Fruit fly (Drosophila melanogaster) whole organism, embryonic: ENCODE measurements around the gene CG44044.

Experiments
- B-H1 ChIP-seq: fragments of 200-800 bp; sonication (Bioruptor generic); IDR thresholded peaks from 3 replicates; pipeline ENCODE4 v1.3.6; 2022; ENCODE audit warnings: missing biosample characterization, missing genetic modification characterization
- CG10462 ChIP-seq: fragments of 200-800 bp; sonication (Bioruptor generic); optimal IDR thresholded peaks from 2 replicates; lab custom pipeline; 2016; ENCODE audit warnings: missing biosample characterization, missing genetic modification characterization
- CG11560 ChIP-seq: fragments of 200-800 bp; sonication (Bioruptor generic); IDR thresholded peaks from 3 replicates; pipeline ENCODE4 v1.3.6; 2022; ENCODE audit warnings: missing biosample characterization, missing genetic modification characterization
- CG13424 ChIP-seq: fragments of 200-800 bp; sonication (Bioruptor generic); optimal IDR thresholded peaks from 2 replicates; lab custom pipeline; 2019; ENCODE audit warnings: missing biosample characterization, mild to moderate bottlenecking, missing genetic modification characterization, moderate library complexity
- CG13894 ChIP-seq: fragments of 200-800 bp; sonication (Bioruptor generic); optimal IDR thresholded peaks from 3 replicates; lab custom pipeline; 2018; ENCODE audit warnings: missing biosample characterization, mild to moderate bottlenecking, missing genetic modification characterization, moderate library complexity
- CG14014 ChIP-seq: fragments of 200-800 bp; sonication (Bioruptor generic); IDR thresholded peaks from 2 replicates; pipeline ENCODE4 v1.3.6; 2022; ENCODE audit warnings: missing biosample characterization, missing genetic modification characterization
- CG15073 ChIP-seq: fragments of 200-800 bp; sonication (Bioruptor generic); optimal IDR thresholded peaks from 2 replicates; lab custom pipeline; 2016; ENCODE audit warnings: missing biosample characterization, missing genetic modification characterization
- CG17328 ChIP-seq: fragments of 200-800 bp; sonication (Bioruptor generic); IDR thresholded peaks from 2 replicates; pipeline ENCODE4 v1.3.6; 2022; ENCODE audit warnings: missing biosample characterization, missing genetic modification characterization
- CG17568 ChIP-seq: fragments of 200-800 bp; sonication (Bioruptor generic); optimal IDR thresholded peaks from 2 replicates; lab custom pipeline; 2018; ENCODE audit warnings: missing biosample characterization, mild to moderate bottlenecking, missing genetic modification characterization, moderate library complexity
- CG17802 ChIP-seq: fragments of 200-800 bp; sonication (Bioruptor generic); optimal IDR thresholded peaks from 2 replicates; lab custom pipeline; 2018; ENCODE audit warnings: missing biosample characterization, mild to moderate bottlenecking, missing genetic modification characterization, moderate library complexity
- CG2120 ChIP-seq: fragments of 200-800 bp; sonication (Bioruptor generic); optimal IDR thresholded peaks from 3 replicates; lab custom pipeline; 2016; ENCODE audit warnings: missing biosample characterization, missing genetic modification characterization
- CG31224 ChIP-seq: fragments of 200-800 bp; sonication (Bioruptor generic); IDR thresholded peaks from 2 replicates; pipeline ENCODE4 v1.3.6; 2022; ENCODE audit warnings: missing biosample characterization, missing genetic modification characterization
- CG3281 ChIP-seq: fragments of 200-800 bp; sonication (Bioruptor generic); optimal IDR thresholded peaks from 3 replicates; lab custom pipeline; 2017; ENCODE audit warnings: missing biosample characterization, mild to moderate bottlenecking, missing genetic modification characterization
- CG34422 ChIP-seq: fragments of 200-800 bp; sonication (Bioruptor generic); IDR thresholded peaks from 3 replicates; pipeline ENCODE4 v1.3.6; 2022; ENCODE audit warnings: missing biosample characterization, missing genetic modification characterization
- CG43689 ChIP-seq: fragments of 200-800 bp; sonication (Bioruptor generic); IDR thresholded peaks from 2 replicates; pipeline ENCODE4 v1.3.6; 2022; ENCODE audit warnings: missing biosample characterization, missing genetic modification characterization
- CG6272 ChIP-seq: fragments of 200-800 bp; sonication (Bioruptor generic); IDR thresholded peaks from 2 replicates; pipeline ENCODE4 v1.3.6; 2022; ENCODE audit warnings: missing biosample characterization, missing genetic modification characterization
- CG6854 ChIP-seq: fragments of 200-800 bp; sonication (Bioruptor generic); optimal IDR thresholded peaks from 3 replicates; lab custom pipeline; 2017; ENCODE audit warnings: missing biosample characterization, mild to moderate bottlenecking, missing genetic modification characterization
- CG7357 ChIP-seq: fragments of 200-800 bp; sonication (Bioruptor generic); IDR thresholded peaks from 3 replicates; pipeline ENCODE4 v1.3.6; 2022; ENCODE audit warnings: missing biosample characterization, missing genetic modification characterization
- CG8290 ChIP-seq, 3 experiments: fragments of 200-800 bp; sonication (Bioruptor generic); optimal IDR thresholded peaks; 2 replicates each; lab custom pipeline; 2016 to 2019; ENCODE audit warnings: missing biosample characterization in 3 of 3, missing genetic modification characterization in 3 of 3, mild to moderate bottlenecking in 2 of 3, moderate library complexity in 1 of 3
- Dip2 ChIP-seq: fragments of 200-800 bp; sonication (Bioruptor generic); IDR thresholded peaks from 2 replicates; pipeline ENCODE4 v1.3.6; 2022; ENCODE audit warnings: missing biosample characterization, missing genetic modification characterization
- Fer3 ChIP-seq: fragments of 200-800 bp; sonication (Bioruptor generic); optimal IDR thresholded peaks from 2 replicates; lab custom pipeline; 2018; ENCODE audit warnings: missing biosample characterization, mild to moderate bottlenecking, missing genetic modification characterization, moderate library complexity
- MBD-R2 ChIP-seq: fragments of 200-800 bp; sonication (Bioruptor generic); IDR thresholded peaks from 2 replicates; pipeline ENCODE4 v1.3.6; 2022; ENCODE audit warnings: missing biosample characterization, missing genetic modification characterization
- MESR4 ChIP-seq: fragments of 200-800 bp; sonication (Bioruptor generic); optimal IDR thresholded peaks from 2 replicates; lab custom pipeline; 2018; ENCODE audit warnings: missing biosample characterization, mild to moderate bottlenecking, missing genetic modification characterization, moderate library complexity
- Max ChIP-seq: fragments of 200-800 bp; sonication (Bioruptor generic); optimal IDR thresholded peaks from 2 replicates; lab custom pipeline; 2016; ENCODE audit warnings: missing biosample characterization, mild to moderate bottlenecking, missing genetic modification characterization
- Mes4 ChIP-seq: fragments of 200-800 bp; sonication (Bioruptor generic); optimal IDR thresholded peaks from 2 replicates; lab custom pipeline; 2016; ENCODE audit warnings: missing biosample characterization, missing genetic modification characterization
- Ptx1 ChIP-seq: fragments of 200-800 bp; sonication (Bioruptor generic); IDR thresholded peaks from 2 replicates; pipeline ENCODE4 v1.3.6; 2022; ENCODE audit warnings: missing biosample characterization, missing genetic modification characterization
- aop ChIP-seq: fragments of 200-800 bp; sonication (Bioruptor generic); IDR thresholded peaks from 2 replicates; pipeline ENCODE4 v1.3.6; 2022; ENCODE audit warnings: missing biosample characterization, missing genetic modification characterization
- ash1 ChIP-seq: fragments of 200-800 bp; sonication (Bioruptor generic); optimal IDR thresholded peaks from 2 replicates; lab custom pipeline; 2018; ENCODE audit warnings: missing biosample characterization, mild to moderate bottlenecking, missing genetic modification characterization
- br ChIP-seq: fragments of >200 bp; optimal IDR thresholded peaks from 2 replicates; lab custom pipeline; 2017
- chif ChIP-seq, 2 experiments: fragments of 200-800 bp; sonication (Bioruptor generic); optimal IDR thresholded peaks; 3 replicates each; lab custom pipeline; 2016; ENCODE audit warnings: missing biosample characterization in 2 of 2, missing genetic modification characterization in 2 of 2
- chinmo ChIP-seq: fragments of 200-800 bp; sonication (Bioruptor generic); IDR thresholded peaks from 4 replicates; pipeline ENCODE4 v1.3.6; 2022; ENCODE audit warnings: missing biosample characterization, missing genetic modification characterization; ENCODE audit not compliant: partially characterized antibody
- crc ChIP-seq: fragments of 200-800 bp; sonication (Bioruptor generic); optimal IDR thresholded peaks from 2 replicates; lab custom pipeline; 2016; ENCODE audit warnings: missing biosample characterization, missing genetic modification characterization
- cwo ChIP-seq: fragments of 200-800 bp; sonication (Bioruptor generic); optimal IDR thresholded peaks from 3 replicates; lab custom pipeline; 2017; ENCODE audit warnings: missing biosample characterization, missing genetic modification characterization, mild to moderate bottlenecking, moderate library complexity, missing genetic modification reagents
- gcm2 ChIP-seq: fragments of 200-800 bp; sonication (Bioruptor generic); optimal IDR thresholded peaks from 2 replicates; lab custom pipeline; 2016; ENCODE audit warnings: missing biosample characterization, missing genetic modification characterization
- hkb ChIP-seq, 2 experiments: fragments of 200-800 bp in 1 of 2; fragments of >200 bp in 1 of 2; sonication (Bioruptor generic) in 1 of 2; IDR thresholded peaks in 1 of 2; optimal IDR thresholded peaks in 1 of 2; 2 replicates each; pipeline versions ENCODE4 v1.3.6 to Lab custom; 2017 to 2022; ENCODE audit warnings: missing biosample characterization in 1 of 2, missing genetic modification characterization in 1 of 2
- ken ChIP-seq: fragments of 200-800 bp; sonication (Bioruptor generic); IDR thresholded peaks from 3 replicates; pipeline ENCODE4 v1.3.6; 2022; ENCODE audit warnings: missing biosample characterization, missing genetic modification characterization
- knrl ChIP-seq: fragments of 200-800 bp; sonication (Bioruptor generic); IDR thresholded peaks from 3 replicates; pipeline ENCODE4 v1.3.6; 2022; ENCODE audit warnings: missing biosample characterization, missing genetic modification characterization; ENCODE audit not compliant: partially characterized antibody
- lab ChIP-seq: fragments of 200-800 bp; sonication (Bioruptor generic); optimal IDR thresholded peaks from 3 replicates; lab custom pipeline; 2017; ENCODE audit warnings: missing biosample characterization, missing genetic modification characterization, mild to moderate bottlenecking, moderate library complexity, missing genetic modification reagents
- maf-S ChIP-seq: fragments of 200-800 bp; sonication (Bioruptor generic); optimal IDR thresholded peaks from 2 replicates; lab custom pipeline; 2016; ENCODE audit warnings: missing biosample characterization, missing genetic modification characterization
- nerfin-1 ChIP-seq: fragments of 200-800 bp; sonication (Bioruptor generic); optimal IDR thresholded peaks from 3 replicates; lab custom pipeline; 2019; ENCODE audit warnings: missing biosample characterization, mild to moderate bottlenecking, missing genetic modification characterization, moderate library complexity
- pan ChIP-seq, 4 experiments: fragments of >200 bp in 3 of 4; fragments of 200-800 bp in 1 of 4; sonication (Bioruptor generic) in 1 of 4; optimal IDR thresholded peaks in 3 of 4; IDR thresholded peaks in 1 of 4; 2 replicates each; pipeline versions ENCODE4 v1.3.6 to Lab custom; 2017 to 2022; ENCODE audit warnings: missing biosample characterization in 2 of 4, missing genetic modification characterization in 2 of 4, mixed read lengths in 1 of 4
- phol ChIP-seq: fragments of 200-800 bp; sonication (Bioruptor generic); optimal IDR thresholded peaks from 3 replicates; lab custom pipeline; 2018; ENCODE audit warnings: missing biosample characterization, mild to moderate bottlenecking, missing genetic modification characterization, moderate library complexity
- pum ChIP-seq: fragments of 200-800 bp; sonication (Bioruptor generic); optimal IDR thresholded peaks from 2 replicates; lab custom pipeline; 2016; ENCODE audit warnings: missing biosample characterization, missing genetic modification characterization
- ro ChIP-seq: fragments of 200-800 bp; sonication (Bioruptor generic); IDR thresholded peaks from 2 replicates; pipeline ENCODE4 v1.3.6; 2022; ENCODE audit warnings: missing biosample characterization, missing genetic modification characterization
- sd ChIP-seq: fragments of 200-800 bp; sonication (Bioruptor generic); optimal IDR thresholded peaks from 3 replicates; lab custom pipeline; 2018; ENCODE audit warnings: missing biosample characterization, mild to moderate bottlenecking, missing genetic modification characterization, moderate library complexity
- toy ChIP-seq: fragments of 200-800 bp; sonication (Bioruptor generic); IDR thresholded peaks from 2 replicates; pipeline ENCODE4 v1.3.6; 2022; ENCODE audit warnings: missing biosample characterization, missing genetic modification characterization
- z ChIP-seq: fragments of 200-800 bp; sonication (Bioruptor generic); IDR thresholded peaks from 3 replicates; pipeline ENCODE4 v1.3.6; 2022; ENCODE audit warnings: missing biosample characterization, missing genetic modification characterization
- zf30C ChIP-seq: fragments of 200-800 bp; sonication (Bioruptor generic); optimal IDR thresholded peaks from 3 replicates; lab custom pipeline; 2018; ENCODE audit warnings: missing biosample characterization, mild to moderate bottlenecking, missing genetic modification characterization
- zfh2 ChIP-seq: fragments of 200-800 bp; sonication (Bioruptor generic); optimal IDR thresholded peaks from 2 replicates; lab custom pipeline; 2016; ENCODE audit warnings: missing biosample characterization, missing genetic modification characterization

CG44044 gene

DNA sequence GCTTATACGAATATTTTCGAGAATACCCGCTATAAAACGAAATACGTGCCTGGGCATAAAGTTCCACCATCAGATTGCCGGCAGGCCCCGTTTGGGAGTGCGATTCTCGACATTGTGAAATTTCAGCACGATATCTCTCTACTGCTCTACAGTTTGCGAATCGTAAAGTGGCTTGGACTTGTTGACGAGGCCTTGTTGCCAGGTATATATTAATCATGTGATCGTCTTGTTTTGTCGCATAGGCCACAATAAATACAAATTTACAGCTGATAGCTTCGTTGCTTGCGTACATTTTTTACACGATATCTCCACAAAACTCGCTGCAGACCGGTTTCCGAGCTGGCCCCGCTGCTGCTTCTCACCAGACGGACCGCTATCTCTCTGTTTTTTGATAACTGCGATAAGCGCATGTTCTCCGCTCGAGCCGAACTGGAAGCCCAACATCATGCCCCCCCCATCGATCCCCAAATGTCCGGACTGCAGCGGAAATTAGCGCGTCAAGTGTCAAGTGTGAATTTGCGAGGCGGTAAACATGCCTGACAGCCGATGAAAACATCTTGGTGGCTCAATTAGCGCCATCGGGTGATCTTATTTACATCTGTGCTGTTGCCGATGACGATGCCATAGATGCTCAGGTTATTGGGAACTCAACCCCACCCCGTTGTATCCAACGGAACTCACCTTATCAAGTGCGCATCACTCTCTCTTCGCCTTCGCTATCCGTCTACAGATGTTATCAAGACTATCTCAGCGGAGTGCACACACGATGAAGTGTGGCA, 12.1 kb upstream of the CG44044 start (continued):
- TF ChIP-seq Max (GFP tag; lab: Kevin White, UChicago) (no peak), CG43689 (GFP tag; lab: Robert Waterston, UW) (no peak), knrl (GFP tag; lab: Robert Waterston, UW) (no peak), B-H1 (GFP tag; lab: Robert Waterston, UW) (no peak), CG13424 (no peak), sd (tag; lab: Kevin White, UChicago) (no peak), CG2120 (GFP tag; lab: Kevin White, UChicago) (peak; percentile 41), CG14014 (GFP tag; lab: Robert Waterston, UW) (peak; percentile 49), ken (GFP tag; lab: Robert Waterston, UW) (no peak), br (lab: Kevin White, UChicago) (no peak), pum (GFP tag; lab: Kevin White, UChicago) (no peak), ash1 (GFP tag; lab: Kevin White, UChicago) (no peak), CG10462 (GFP tag; lab: Kevin White, UChicago) (no peak), CG17802 (tag; lab: Kevin White, UChicago) (no peak), Fer3 (tag; lab: Kevin White, UChicago) (peak; percentile 29), CG34422 (GFP tag; lab: Robert Waterston, UW) (no peak), CG7357 (GFP tag; lab: Robert Waterston, UW) (no peak), CG13894 (tag; lab: Kevin White, UChicago) (no peak), zf30C (GFP tag; lab: Kevin White, UChicago) (no peak), CG3281 (GFP tag; lab: Kevin White, UChicago) (no peak), MESR4 (no peak), CG11560 (tag; lab: Robert Waterston, UW) (no peak), Mes4 (no peak), hkb (optimal IDR thresholded peaks at IDR 0.05; lab: Kevin White, UChicago) (no peak), hkb (GFP tag; IDR thresholded peaks at IDR 0.05; lab: Robert Waterston, UW) (no peak; the same call in 1 of the 2 replicates), CG15073 (GFP tag; lab: Kevin White, UChicago) (no peak), Ptx1 (GFP tag; lab: Robert Waterston, UW) (no peak), phol (tag; lab: Kevin White, UChicago) (peak; percentile 15), maf-S (GFP tag; lab: Kevin White, UChicago) (peak; percentile 37), CG6272 (GFP tag; lab: Robert Waterston, UW) (no peak), chinmo (peak; percentile 69; the same call in 1 of the 4 replicates), nerfin-1 (tag; lab: Kevin White, UChicago) (no peak), crc (GFP tag; lab: Kevin White, UChicago) (no peak), CG17568 (GFP tag; lab: Kevin White, UChicago) (no peak), toy (no peak), ro (GFP tag; lab: Robert Waterston, UW) (no peak), gcm2 (GFP tag; lab: Kevin White, UChicago) (no peak), cwo (GFP tag; lab: Kevin White, UChicago) (no peak), CG31224 (GFP tag; lab: Robert Waterston, UW) (no peak), pan (optimal IDR thresholded peaks at IDR 0.05; lab: Kevin White, UChicago) (no peak), pan (GFP tag; optimal IDR thresholded peaks at IDR 0.05 in 1 of 2, IDR thresholded peaks at IDR 0.05 in 1 of 2) (peak in 1 of 2 experiments; percentile 38), CG6854 (no peak), lab (peak; percentile 53), aop (GFP tag; lab: Robert Waterston, UW) (no peak), CG17328 (peak; percentile 51; the same call in 1 of the 2 replicates), zfh2 (GFP tag; lab: Kevin White, UChicago) (peak; percentile 10), CG8290 (GFP tag; optimal IDR thresholded peaks at IDR 0.05; lab: Kevin White, UChicago) (peak; percentile 6), CG8290 (tag; optimal IDR thresholded peaks at IDR 0.05; lab: Kevin White, UChicago) (no peak), Dip2 (GFP tag; lab: Robert Waterston, UW) (no peak), z (no peak), chif (GFP tag; optimal IDR thresholded peaks at IDR 0.05; lab: Kevin White, UChicago) (peak in 1 of 2 experiments; percentile 11), MBD-R2 (GFP tag; lab: Robert Waterston, UW) (no peak; the same call in 1 of the 2 replicates)
